Worm (Caenorhabditis elegans) whole organism, early embryonic: Measurements from ENCODE around the gene F59E11.7.

Experiments used
- B0310.2 ChIP-seq: sonication (generic microtip); optimal IDR thresholded peaks from 2 replicates; lab custom pipeline; 2016; ENCODE audit warnings: mild to moderate bottlenecking, missing genetic modification characterization, missing compliant biosample characterization
- ceh-13 ChIP-seq: fragments of 200-800 bp; sonication (Bioruptor generic); optimal IDR thresholded peaks from 2 replicates; lab custom pipeline; 2018; ENCODE audit warnings: mild to moderate bottlenecking, missing genetic modification characterization, missing compliant biosample characterization
- ceh-36 ChIP-seq: sonication (generic microtip); optimal IDR thresholded peaks from 2 replicates; lab custom pipeline; 2016; ENCODE audit warnings: missing genetic modification characterization, inconsistent platforms, missing compliant biosample characterization

ce11 chrV:9024713-9025112, 34.7 kb downstream of the F59E11.7 start, which contains the start of gene bus-1:
- TF ChIP-seq B0310.2 (tag; lab: Kevin White, UChicago) (no peak), ceh-36 (tag; lab: Kevin White, UChicago) (no peak), ceh-13 (GFP tag; lab: Kevin White, UChicago) (no peak)
